Fruit fly (Drosophila melanogaster) whole organism, prepupa: ENCODE results near the gene CG34305.

Experiments
- Blimp-1 ChIP-seq: fragments of 200-800 bp; sonication (Bioruptor generic); optimal IDR thresholded peaks from 3 replicates; lab custom pipeline; 2017; ENCODE audit warnings: missing biosample characterization, missing genetic modification characterization, mild to moderate bottlenecking, moderate library complexity, missing genetic modification reagents
- CG10669 ChIP-seq: fragments of 200-800 bp; sonication (Bioruptor generic); optimal IDR thresholded peaks from 3 replicates; lab custom pipeline; 2018; ENCODE audit warnings: missing biosample characterization, mild to moderate bottlenecking, missing genetic modification characterization, moderate library complexity
- CG11294 ChIP-seq: fragments of 200-800 bp; sonication (Bioruptor generic); IDR thresholded peaks from 2 replicates; pipeline ENCODE4 v1.3.6; 2022; ENCODE audit warnings: missing biosample characterization, missing genetic modification characterization
- CG11762 ChIP-seq: fragments of 200-800 bp; sonication (Bioruptor generic); optimal IDR thresholded peaks from 3 replicates; lab custom pipeline; 2016; ENCODE audit warnings: missing biosample characterization, missing genetic modification characterization; ENCODE audit not compliant: insufficient read depth
- CG15336 ChIP-seq: fragments of 200-800 bp; sonication (Bioruptor generic); IDR thresholded peaks from 2 replicates; pipeline ENCODE4 v1.3.6; 2022; ENCODE audit warnings: missing biosample characterization, missing genetic modification characterization
- CG1621 ChIP-seq: fragments of 200-800 bp; sonication (Bioruptor generic); optimal IDR thresholded peaks from 3 replicates; lab custom pipeline; 2018; ENCODE audit warnings: missing biosample characterization, mild to moderate bottlenecking, missing genetic modification characterization
- CG3032 ChIP-seq: fragments of 200-800 bp; optimal IDR thresholded peaks from 2 replicates; lab custom pipeline; 2019; ENCODE audit warnings: missing biosample characterization, mild to moderate bottlenecking, missing genetic modification characterization, moderate library complexity
- CG31627 ChIP-seq: fragments of 200-800 bp; sonication (Bioruptor generic); optimal IDR thresholded peaks from 3 replicates; lab custom pipeline; 2016; ENCODE audit warnings: missing biosample characterization, missing genetic modification characterization
- CG32006 ChIP-seq: fragments of 200-800 bp; sonication (Bioruptor generic); optimal IDR thresholded peaks from 3 replicates; lab custom pipeline; 2017; ENCODE audit warnings: missing biosample characterization, mild to moderate bottlenecking, missing genetic modification characterization
- CG34406 ChIP-seq: fragments of 200-800 bp; sonication (Bioruptor generic); optimal IDR thresholded peaks from 3 replicates; lab custom pipeline; 2016; ENCODE audit warnings: missing biosample characterization, missing genetic modification characterization
- CG4318 ChIP-seq: fragments of 200-800 bp; sonication (Bioruptor generic); optimal IDR thresholded peaks from 3 replicates; lab custom pipeline; 2017; ENCODE audit warnings: missing biosample characterization, mild to moderate bottlenecking, missing genetic modification characterization
- CG6163 ChIP-seq: fragments of 200-800 bp; sonication (Bioruptor generic); IDR thresholded peaks from 3 replicates; pipeline ENCODE4 v1.3.6; 2022; ENCODE audit warnings: missing biosample characterization, missing genetic modification characterization
- CG6276 ChIP-seq: fragments of 200-800 bp; sonication (Bioruptor generic); optimal IDR thresholded peaks from 2 replicates; lab custom pipeline; 2017; ENCODE audit warnings: missing biosample characterization, mild to moderate bottlenecking, missing genetic modification characterization
- CG6792 ChIP-seq: fragments of 200-800 bp; sonication (Bioruptor generic); optimal IDR thresholded peaks from 3 replicates; lab custom pipeline; 2016; ENCODE audit warnings: missing biosample characterization, missing genetic modification characterization
- CG6808 ChIP-seq: fragments of 200-800 bp; sonication (Bioruptor generic); optimal IDR thresholded peaks from 3 replicates; lab custom pipeline; 2017; ENCODE audit warnings: missing biosample characterization, missing genetic modification characterization, mild to moderate bottlenecking, moderate library complexity, missing genetic modification reagents
- CG6854 ChIP-seq: fragments of 200-800 bp; sonication (Bioruptor generic); optimal IDR thresholded peaks from 2 replicates; lab custom pipeline; 2017; ENCODE audit warnings: missing biosample characterization, mild to moderate bottlenecking, missing genetic modification characterization
- CG8319 ChIP-seq: fragments of 200-800 bp; sonication (Bioruptor generic); optimal IDR thresholded peaks from 3 replicates; lab custom pipeline; 2016; ENCODE audit warnings: missing biosample characterization, missing genetic modification characterization
- CG8632 ChIP-seq: fragments of 200-800 bp; sonication (Bioruptor generic); optimal IDR thresholded peaks from 3 replicates; lab custom pipeline; 2016; ENCODE audit warnings: missing biosample characterization, missing genetic modification characterization
- CG9139 ChIP-seq: fragments of 200-800 bp; sonication (Bioruptor generic); optimal IDR thresholded peaks from 3 replicates; lab custom pipeline; 2017; ENCODE audit warnings: missing biosample characterization, mild to moderate bottlenecking, missing genetic modification characterization
- Eip75B ChIP-seq: fragments of 200-800 bp; sonication (Bioruptor generic); optimal IDR thresholded peaks from 3 replicates; lab custom pipeline; 2016; ENCODE audit warnings: missing biosample characterization, missing genetic modification characterization
- Eip78C ChIP-seq: fragments of 200-800 bp; sonication (Bioruptor generic); peaks from one replicate; lab custom pipeline; 2016; ENCODE audit warnings: missing biosample characterization, missing genetic modification characterization
- Eip93F ChIP-seq: fragments of 200-800 bp; sonication (Bioruptor generic); optimal IDR thresholded peaks from 2 replicates; lab custom pipeline; 2016; ENCODE audit warnings: missing biosample characterization, mild to moderate bottlenecking, missing genetic modification characterization
- Ets21C ChIP-seq: fragments of 200-800 bp; sonication (Bioruptor generic); optimal IDR thresholded peaks from 3 replicates; lab custom pipeline; 2016; ENCODE audit warnings: missing biosample characterization, missing genetic modification characterization
- Ets96B ChIP-seq: fragments of 200-800 bp; optimal IDR thresholded peaks from 2 replicates; lab custom pipeline; 2019; ENCODE audit warnings: missing biosample characterization, mild to moderate bottlenecking, missing genetic modification characterization, moderate library complexity
- Gug ChIP-seq: fragments of 200-800 bp; sonication (Bioruptor generic); IDR thresholded peaks from 2 replicates; pipeline ENCODE4 v1.3.6; 2022; ENCODE audit warnings: missing biosample characterization, missing genetic modification characterization
- Hr38 ChIP-seq: sonication (Bioruptor generic); optimal IDR thresholded peaks from 2 replicates; lab custom pipeline; 2016; ENCODE audit warnings: missing biosample characterization, missing genetic modification characterization
- Hr39 ChIP-seq: fragments of 200-800 bp; sonication (Bioruptor generic); optimal IDR thresholded peaks from 2 replicates; lab custom pipeline; 2016; ENCODE audit warnings: missing biosample characterization, missing genetic modification characterization
- Lpt ChIP-seq: fragments of 200-800 bp; sonication (Bioruptor generic); optimal IDR thresholded peaks from 3 replicates; lab custom pipeline; 2016; ENCODE audit warnings: missing biosample characterization, missing genetic modification characterization
- Met ChIP-seq: fragments of 200-800 bp; sonication (Bioruptor generic); optimal IDR thresholded peaks from 3 replicates; lab custom pipeline; 2016; ENCODE audit warnings: missing biosample characterization, missing genetic modification characterization
- Smox ChIP-seq: fragments of 200-800 bp; sonication (Bioruptor generic); optimal IDR thresholded peaks from 3 replicates; lab custom pipeline; 2016; ENCODE audit warnings: missing biosample characterization, missing genetic modification characterization
- Sox14 ChIP-seq: fragments of 200-800 bp; sonication (Bioruptor generic); optimal IDR thresholded peaks from 3 replicates; lab custom pipeline; 2016; ENCODE audit warnings: missing biosample characterization, missing genetic modification characterization
- Sox15 ChIP-seq: fragments of 200-800 bp; sonication (Bioruptor generic); optimal IDR thresholded peaks from 3 replicates; lab custom pipeline; 2016; ENCODE audit warnings: missing biosample characterization, missing genetic modification characterization
- acj6 ChIP-seq: fragments of 200-800 bp; sonication (Bioruptor generic); optimal IDR thresholded peaks from 3 replicates; lab custom pipeline; 2016; ENCODE audit warnings: missing biosample characterization, missing genetic modification characterization
- dac ChIP-seq: fragments of 200-800 bp; sonication (Bioruptor generic); optimal IDR thresholded peaks from 2 replicates; lab custom pipeline; 2017; ENCODE audit warnings: missing biosample characterization, mild to moderate bottlenecking, missing genetic modification characterization
- eg ChIP-seq: fragments of 200-800 bp; sonication (Bioruptor generic); IDR thresholded peaks from 3 replicates; pipeline ENCODE4 v1.3.6; 2022; ENCODE audit warnings: missing biosample characterization, missing genetic modification characterization
- fd59A ChIP-seq: fragments of 200-800 bp; sonication (Bioruptor generic); optimal IDR thresholded peaks from 2 replicates; lab custom pipeline; 2017; ENCODE audit warnings: missing biosample characterization, mild to moderate bottlenecking, missing genetic modification characterization, missing genetic modification reagents
- fd85E ChIP-seq: fragments of 200-800 bp; sonication (Bioruptor generic); optimal IDR thresholded peaks from 3 replicates; lab custom pipeline; 2016; ENCODE audit warnings: missing biosample characterization, missing genetic modification characterization
- fkh ChIP-seq: fragments of 200-800 bp; sonication (Bioruptor generic); optimal IDR thresholded peaks from 3 replicates; lab custom pipeline; 2017; ENCODE audit warnings: missing biosample characterization, mild to moderate bottlenecking, missing genetic modification characterization, moderate library complexity
- lz ChIP-seq: fragments of 200-800 bp; sonication (Bioruptor generic); optimal IDR thresholded peaks from 3 replicates; lab custom pipeline; 2016; ENCODE audit warnings: missing biosample characterization, missing genetic modification characterization
- net ChIP-seq: fragments of 200-800 bp; sonication (Bioruptor generic); optimal IDR thresholded peaks from 3 replicates; lab custom pipeline; 2016; ENCODE audit warnings: missing biosample characterization, missing genetic modification characterization
- pdm3 ChIP-seq: fragments of 200-800 bp; sonication (Bioruptor generic); optimal IDR thresholded peaks from 3 replicates; lab custom pipeline; 2016; ENCODE audit warnings: missing biosample characterization, missing genetic modification characterization
- salr ChIP-seq, 2 experiments: fragments of 200-800 bp; sonication (Bioruptor generic); optimal IDR thresholded peaks; 3 replicates each; lab custom pipeline; 2016 to 2018; ENCODE audit warnings: missing biosample characterization in 2 of 2, missing genetic modification characterization in 2 of 2, mild to moderate bottlenecking in 1 of 2
- spab ChIP-seq: fragments of 200-800 bp; sonication (Bioruptor generic); optimal IDR thresholded peaks from 2 replicates; lab custom pipeline; 2017; ENCODE audit warnings: missing biosample characterization, mild to moderate bottlenecking, missing genetic modification characterization, missing genetic modification reagents
- ss ChIP-seq, 2 experiments: fragments of 200-800 bp; sonication (Bioruptor generic); optimal IDR thresholded peaks; 2 replicates in 1 of 2; 3 replicates in 1 of 2; lab custom pipeline; 2017 to 2018; ENCODE audit warnings: mild to moderate bottlenecking in 2 of 2, missing biosample characterization in 2 of 2, missing genetic modification characterization in 2 of 2, moderate library complexity in 1 of 2
- svp ChIP-seq: fragments of 200-800 bp; sonication (Bioruptor generic); peaks from one replicate; lab custom pipeline; 2016; ENCODE audit warnings: missing biosample characterization, missing genetic modification characterization
- vri ChIP-seq: fragments of 200-800 bp; sonication (Bioruptor generic); optimal IDR thresholded peaks from 3 replicates; lab custom pipeline; 2016; ENCODE audit warnings: missing biosample characterization, mild to moderate bottlenecking, missing genetic modification characterization

CG34305 gene

dm6 chr3R:4215264-4215993 lies 27.5 kb downstream of the CG34305 start, which contains the start of gene CG14636 (continued):
- TF ChIP-seq CG4318 (GFP tag; lab: Kevin White, UChicago) (peak; percentile 64), salr (GFP tag; optimal IDR thresholded peaks at IDR 0.05; lab: Kevin White, UChicago) (peak in 1 of 2 experiments; percentile 10), CG9139 (no peak), vri (GFP tag; lab: Kevin White, UChicago) (peak; percentile 84), Hr39 (GFP tag; lab: Kevin White, UChicago) (peak; percentile 72), fd59A (peak; percentile 27), spab (GFP tag; lab: Kevin White, UChicago) (peak; percentile 11), Eip93F (no peak), eg (peak; percentile 69)
- TF ChIP-seq, all 60 proteins: peak for 49

DNA sequence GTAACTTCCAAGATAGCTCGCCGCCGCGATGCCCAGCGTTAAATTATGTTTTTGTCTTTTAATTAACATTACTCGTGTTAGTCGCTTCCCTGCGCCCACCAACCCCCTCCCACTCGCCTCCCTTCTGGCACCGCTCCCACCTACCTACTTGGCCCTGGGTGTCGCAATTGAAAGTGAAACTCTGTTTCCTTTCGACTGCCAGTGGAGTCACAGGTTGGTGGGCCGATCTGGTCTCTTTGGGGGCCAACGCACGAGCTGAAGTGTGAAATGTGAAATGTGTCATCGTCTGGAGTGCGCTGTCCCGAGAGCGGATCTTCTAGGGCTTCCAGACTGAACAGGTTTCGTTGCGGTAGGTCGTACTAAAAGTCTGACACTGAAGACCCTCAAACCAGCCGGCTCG lies 28.3 kb downstream of the CG34305 start:
- peak; percentile 59 for TF ChIP-seq Blimp-1 (GFP tag; lab: Kevin White, UChicago)
- TF ChIP-seq fkh = no peak
- TF ChIP-seq CG6854 (GFP tag; lab: Kevin White, UChicago) = no peak
- no peak for TF ChIP-seq CG31627 (GFP tag; lab: Kevin White, UChicago)
- no peak for TF ChIP-seq CG8319 (GFP tag; lab: Kevin White, UChicago)
- TF ChIP-seq Eip78C (GFP tag; lab: Kevin White, UChicago) = peak; percentile 10

dm6 chr3R:4214038-4214437 lies 28.9 kb downstream of the CG34305 start:
- TF ChIP-seq eg (peak; percentile 95), Gug (GFP tag; lab: Robert Waterston, UW) (peak; percentile 90), svp (GFP tag; lab: Kevin White, UChicago) (peak; percentile 94), CG1621 (tag; lab: Kevin White, UChicago) (peak; percentile 89), Smox (GFP tag; lab: Kevin White, UChicago) (peak; percentile 76), CG15336 (GFP tag; lab: Robert Waterston, UW) (peak; percentile 90), dac (peak; percentile 83), CG32006 (peak; percentile 87), Sox14 (GFP tag; lab: Kevin White, UChicago) (peak; percentile 88), Ets21C (GFP tag; lab: Kevin White, UChicago) (peak; percentile 73), CG6276 (peak; percentile 73), CG8632 (GFP tag; lab: Kevin White, UChicago) (peak; percentile 77), Eip75B (GFP tag; lab: Kevin White, UChicago) (peak; percentile 91), CG11294 (GFP tag; lab: Robert Waterston, UW) (peak; percentile 89), Lpt (peak; percentile 87), fkh (no peak), Ets96B (tag; lab: Kevin White, UChicago) (peak; percentile 89), net (peak; percentile 88), Blimp-1 (GFP tag; lab: Kevin White, UChicago) (no peak), salr (GFP tag; optimal IDR thresholded peaks at IDR 0.05; lab: Kevin White, UChicago) (peak; percentile 54 to 84), ss (GFP tag; optimal IDR thresholded peaks at IDR 0.05; lab: Kevin White, UChicago) (peak; percentile 84 to 90), fd85E (GFP tag; lab: Kevin White, UChicago) (peak; percentile 55), pdm3 (GFP tag; lab: Kevin White, UChicago) (peak; percentile 89), Met (GFP tag; lab: Kevin White, UChicago) (peak; percentile 77), CG3032 (peak; percentile 87), CG6808 (peak; percentile 87), CG10669 (GFP tag; lab: Kevin White, UChicago) (peak; percentile 88), spab (GFP tag; lab: Kevin White, UChicago) (peak; percentile 87), Sox15 (GFP tag; lab: Kevin White, UChicago) (peak; percentile 87), lz (peak; percentile 87), Eip93F (peak; percentile 30), fd59A (peak; percentile 88), CG11762 (GFP tag; lab: Kevin White, UChicago) (peak; percentile 74), Hr38 (peak; percentile 52), CG34406 (GFP tag; lab: Kevin White, UChicago) (peak; percentile 77), CG4318 (GFP tag; lab: Kevin White, UChicago) (peak; percentile 80), CG6792 (GFP tag; lab: Kevin White, UChicago) (peak; percentile 88), acj6 (peak; percentile 91), CG6163 (GFP tag; lab: Robert Waterston, UW) (peak; percentile 97)
